Worm (Caenorhabditis elegans) whole organism, early embryonic: ENCODE data around the gene gly-20.

Experiments used
- aly-1 ChIP-seq: sonication (generic microtip); optimal IDR thresholded peaks from 2 replicates; lab custom pipeline; 2016; ENCODE audit warnings: missing genetic modification characterization, missing compliant biosample characterization
- ama-1 ChIP-seq: fragments of 150-350 bp; optimal IDR thresholded peaks from 2 replicates; lab custom pipeline; 2014
- ceh-13 ChIP-seq: fragments of 200-800 bp; sonication (Bioruptor generic); optimal IDR thresholded peaks from 2 replicates; lab custom pipeline; 2018; ENCODE audit warnings: mild to moderate bottlenecking, missing genetic modification characterization, missing compliant biosample characterization
- ceh-36 ChIP-seq: sonication (generic microtip); optimal IDR thresholded peaks from 2 replicates; lab custom pipeline; 2016; ENCODE audit warnings: missing genetic modification characterization, inconsistent platforms, missing compliant biosample characterization
- ets-7 ChIP-seq: sonication (generic microtip); optimal IDR thresholded peaks from 2 replicates; lab custom pipeline; 2016; ENCODE audit warnings: missing genotype, missing genetic modification characterization, missing compliant biosample characterization
- flt-1 ChIP-seq: fragments of 200-800 bp; sonication (Bioruptor generic); IDR thresholded peaks from 2 replicates; pipeline ENCODE4 v1.3.6; 2022; ENCODE audit warnings: missing genetic modification characterization, missing compliant biosample characterization
- hmbx-1 ChIP-seq: sonication (generic microtip); optimal IDR thresholded peaks from 2 replicates; lab custom pipeline; 2016; ENCODE audit warnings: mild to moderate bottlenecking, missing genetic modification characterization, missing compliant biosample characterization
- hmg-4 ChIP-seq: fragments of 200-800 bp; sonication (Bioruptor generic); optimal IDR thresholded peaks from 2 replicates; lab custom pipeline; 2018; ENCODE audit warnings: mild to moderate bottlenecking, missing genetic modification characterization, missing compliant biosample characterization
- hnd-1 ChIP-seq: sonication (generic microtip); optimal IDR thresholded peaks from 2 replicates; lab custom pipeline; 2016; ENCODE audit warnings: missing genetic modification characterization, missing compliant biosample characterization
- pes-1 ChIP-seq: fragments of 200-800 bp; sonication (Bioruptor generic); IDR thresholded peaks from 2 replicates; pipeline ENCODE4 v1.3.6; 2022; ENCODE audit warnings: missing genetic modification reagents, missing genetic modification characterization, missing compliant biosample characterization
- sea-1 ChIP-seq: fragments of 200-800 bp; sonication (Bioruptor generic); conservative IDR thresholded peaks from 2 replicates; pipeline ENCODE4 v1.3.6; 2022; ENCODE audit warnings: missing genetic modification characterization, missing compliant biosample characterization
- tbx-37 ChIP-seq: fragments of 200-800 bp; sonication (Bioruptor generic); conservative IDR thresholded peaks from 2 replicates; pipeline ENCODE4 v1.3.6; 2022; ENCODE audit warnings: missing genetic modification reagents, missing genetic modification characterization, missing compliant biosample characterization
- tra-4 ChIP-seq: sonication (generic microtip); optimal IDR thresholded peaks from 2 replicates; lab custom pipeline; 2017; ENCODE audit warnings: missing genetic modification characterization, missing compliant biosample characterization

- TF ChIP-seq tra-4 (tag; lab: Kevin White, UChicago) (no peak), hnd-1 (tag; lab: Kevin White, UChicago) (no peak), ama-1 (lab: Kevin White, UChicago) (no peak), flt-1 (GFP tag; lab: Robert Waterston, UW) (no peak), pes-1 (GFP tag; lab: Robert Waterston, UW) (no peak), aly-1 (tag; lab: Kevin White, UChicago) (no peak), sea-1 (GFP tag; lab: Robert Waterston, UW) (no peak), hmg-4 (GFP tag; lab: Kevin White, UChicago) (no peak), hmbx-1 (tag; lab: Kevin White, UChicago) (no peak), ceh-36 (tag; lab: Kevin White, UChicago) (no peak), ets-7 (tag; lab: Kevin White, UChicago) (no peak), tbx-37 (GFP tag; lab: Robert Waterston, UW) (no peak), ceh-13 (GFP tag; lab: Kevin White, UChicago) (no peak)
Measured at ce11 chrV:11271051-11271450, 11.3 kb upstream of the gly-20 start, which contains the start of gene clec-222.
